Worm (Caenorhabditis elegans): Measurements from ENCODE around the gene rpl-43.

The rpl-43 gene

ce11 chrII:14155259-14156023 is at the start of gene rpl-43, which contains the start of gene xrn-2 (continued):
- TF ChIP-seq ztf-7 (tag; optimal IDR thresholded peaks at IDR 0.05) (no peak), saeg-2 (GFP tag; IDR thresholded peaks at IDR 0.05) (no peak), zfp-2 (tag; optimal IDR thresholded peaks at IDR 0.05) (no peak), daf-12 (tag; optimal IDR thresholded peaks at IDR 0.05) (no peak)

- TF ChIP-seq fkh-10 (GFP tag; optimal IDR thresholded peaks at IDR 0.05), result no peak
- no peak for TF ChIP-seq daf-19 (GFP tag; conservative IDR thresholded peaks at IDR 0.05)
- TF ChIP-seq lin-38 (GFP tag; IDR thresholded peaks at IDR 0.05), result no peak
- TF ChIP-seq set-16 (GFP tag; IDR thresholded peaks at IDR 0.05), result no peak
- no peak for TF ChIP-seq Y105C5A.15 (GFP tag; IDR thresholded peaks at IDR 0.05)
- peak in 1 of 2 experiments; percentile 80 for TF ChIP-seq unc-62 (GFP tag; optimal IDR thresholded peaks at IDR 0.05 in 1 of 2)
- TF ChIP-seq unc-62 (tag; optimal IDR thresholded peaks at IDR 0.05), result no peak
Measured at ce11 chrII:14106164-14106563, 48.9 kb upstream of the rpl-43 start.

ce11 chrII:14109184-14109664 is 45.9 kb upstream of the rpl-43 start, which contains the start of gene cpg-7:
Gene cpg-7, minus strand, starts transcription at chrII:14109234.
- TF ChIP-seq nhr-111 (GFP tag; optimal IDR thresholded peaks at IDR 0.05) (no peak), ama-1 (optimal IDR thresholded peaks at IDR 0.05) (no peak), nhr-11 (tag; optimal IDR thresholded peaks at IDR 0.05) (no peak), F49E8.2 (tag; optimal IDR thresholded peaks at IDR 0.05; ENCODE audit: borderline replicate concordance) (no peak), ceh-32 (tag; optimal IDR thresholded peaks at IDR 0.05; ENCODE audit: poor library complexity) (no peak), zip-11 (GFP tag; IDR thresholded peaks at IDR 0.05) (no peak), sdz-12 (GFP tag; optimal IDR thresholded peaks at IDR 0.05) (no peak), ces-1 (GFP tag; optimal IDR thresholded peaks at IDR 0.05) (no peak), lim-7 (GFP tag; IDR thresholded peaks at IDR 0.05) (no peak), zip-2 (tag; optimal IDR thresholded peaks at IDR 0.05) (no peak)

ce11 chrII:14112842-14113241 is 42.3 kb upstream of the rpl-43 start:
- TF ChIP-seq lir-3 (tag; optimal IDR thresholded peaks at IDR 0.05) (no peak), aha-1 (tag) (peak; percentile 79)

- TF ChIP-seq lin-29 (GFP tag; IDR thresholded peaks at IDR 0.05) (no peak), dmd-8 (GFP tag; IDR thresholded peaks at IDR 0.05) (no peak), unc-62 (GFP tag; optimal IDR thresholded peaks at IDR 0.05 in 1 of 2) (no peak), unc-62 (tag; optimal IDR thresholded peaks at IDR 0.05) (no peak), gei-8 (GFP tag; optimal IDR thresholded peaks at IDR 0.05) (no peak), lin-38 (GFP tag; IDR thresholded peaks at IDR 0.05) (no peak)
Measured at ce11 chrII:14118391-14118790, 36.7 kb upstream of the rpl-43 start.

- TF ChIP-seq ceh-20 (GFP tag; IDR thresholded peaks at IDR 0.05) (peak; percentile 18; the same call in 1 of the 2 replicates), mxl-2 (GFP tag; conservative IDR thresholded peaks at IDR 0.05) (no peak), nhr-25 (tag; optimal IDR thresholded peaks at IDR 0.05; ENCODE audit: borderline replicate concordance, insufficient read depth) (no peak), nhr-77 (tag; optimal IDR thresholded peaks at IDR 0.05) (no peak), mdt-29 (GFP tag; IDR thresholded peaks at IDR 0.05) (no peak), arid-1 (GFP tag; conservative IDR thresholded peaks at IDR 0.05) (no peak), duxl-1 (tag; optimal IDR thresholded peaks at IDR 0.05; ENCODE audit: poor library complexity) (no peak), aha-1 (tag) (peak; percentile 45), daf-16 (GFP tag; optimal IDR thresholded peaks at IDR 0.05) (no peak), daf-16 (tag; optimal IDR thresholded peaks at IDR 0.05) (no peak), nhr-111 (GFP tag; optimal IDR thresholded peaks at IDR 0.05) (no peak), vab-7 (GFP tag; IDR thresholded peaks at IDR 0.05) (0 out of 2 replicates have a peak, but pooled peaks have one; percentile 31), Y5F2A.4 (GFP tag; optimal IDR thresholded peaks at IDR 0.05) (no peak), lir-3 (tag; optimal IDR thresholded peaks at IDR 0.05) (no peak), ctbp-1 (GFP tag; IDR thresholded peaks at IDR 0.05) (no peak), nhr-237 (tag; optimal IDR thresholded peaks at IDR 0.05) (no peak), zip-2 (tag; optimal IDR thresholded peaks at IDR 0.05) (no peak)
Measured at ce11 chrII:14122065-14122464, 33.0 kb upstream of the rpl-43 start, which contains the start of gene K09E4.4. Gene K09E4.4, minus strand, starts transcription at chrII:14122165.

All from whole organism, L4 larva.